Fruit fly (Drosophila melanogaster): Measurements from ENCODE around the gene CG31510.

DNA sequence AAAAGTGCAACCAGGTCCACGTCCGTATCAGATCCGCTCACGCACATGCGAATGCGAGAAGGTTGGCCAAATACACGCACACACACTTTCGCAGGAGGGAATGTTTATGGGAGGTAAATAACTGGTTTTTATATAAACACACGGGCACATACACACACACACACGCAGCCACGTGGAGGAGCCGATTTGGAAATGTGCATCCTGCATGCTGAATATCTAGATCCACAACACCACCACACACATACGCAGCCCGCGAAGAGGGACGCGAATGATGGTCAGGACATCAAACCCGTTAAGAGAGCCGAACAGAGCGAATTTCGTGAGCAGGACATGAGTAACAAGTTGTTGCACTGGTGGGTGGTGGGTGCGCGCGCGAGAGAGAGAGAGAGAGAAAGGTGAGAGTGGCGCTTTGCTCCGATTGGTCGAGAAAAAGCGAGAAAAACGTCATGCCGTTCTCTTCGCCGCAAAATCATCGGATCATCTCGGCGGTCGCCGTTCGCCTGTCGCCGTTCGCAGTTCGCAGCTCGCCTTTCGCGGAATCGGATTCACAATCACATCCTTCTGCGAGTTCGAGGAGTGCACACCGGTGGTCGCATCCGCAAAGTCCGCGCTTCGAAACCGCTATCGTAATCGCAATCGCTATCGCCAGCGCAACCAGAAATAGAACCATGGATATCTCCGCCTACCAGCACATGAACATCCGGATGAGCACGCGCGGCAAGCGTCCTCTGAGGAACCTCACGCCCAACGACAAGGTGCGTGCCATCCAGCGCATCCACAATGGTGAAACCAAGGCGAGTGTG lies 15.0 kb upstream of the CG31510 start, which contains the start of gene danr:
- TF ChIP-seq CG6272 (GFP tag; IDR thresholded peaks at IDR 0.05) = no peak
- TF ChIP-seq CG6854 (GFP tag; optimal IDR thresholded peaks at IDR 0.05) = no peak
- TF ChIP-seq row (GFP tag; IDR thresholded peaks at IDR 0.05) = no peak
- no peak for TF ChIP-seq gem (tag; optimal IDR thresholded peaks at IDR 0.05)
